Worm (Caenorhabditis elegans) whole organism, L2 larva: ENCODE measurements around the gene F53A9.9.

Source experiments
- C34F6.9 ChIP-seq: fragments of 150-350 bp; optimal IDR thresholded peaks from 2 replicates; lab custom pipeline; 2014; ENCODE audit warnings: missing biosample characterization, missing genetic modification characterization
- F13H6.1 ChIP-seq: sonication (generic microtip); optimal IDR thresholded peaks from 2 replicates; lab custom pipeline; 2016; ENCODE audit warnings: missing genetic modification characterization, missing compliant biosample characterization
- Y55F3AM.14 ChIP-seq: fragments of 200-800 bp; sonication (Bioruptor generic); optimal IDR thresholded peaks from 2 replicates; lab custom pipeline; 2018; ENCODE audit warnings: mild to moderate bottlenecking, missing genetic modification characterization, missing compliant biosample characterization
- ZK546.5 ChIP-seq: sonication (generic microtip); optimal IDR thresholded peaks from 2 replicates; lab custom pipeline; 2017; ENCODE audit warnings: missing biosample characterization, missing genetic modification characterization
- aly-2 ChIP-seq: fragments of 150-350 bp; optimal IDR thresholded peaks from 2 replicates; lab custom pipeline; 2014; ENCODE audit warnings: missing biosample characterization, missing genetic modification characterization
- blmp-1 ChIP-seq: sonication (generic microtip); optimal IDR thresholded peaks from 2 replicates; lab custom pipeline; 2017; ENCODE audit warnings: missing genetic modification characterization, mild to moderate bottlenecking, missing compliant biosample characterization, antibody characterized with exemption, moderate library complexity; ENCODE audit not compliant: insufficient read depth
- ceh-82 ChIP-seq: fragments of 150-350 bp; optimal IDR thresholded peaks from 2 replicates; lab custom pipeline; 2014; ENCODE audit warnings: missing biosample characterization, missing genetic modification characterization
- crh-2 ChIP-seq: sonication (generic microtip); optimal IDR thresholded peaks from 2 replicates; lab custom pipeline; 2017; ENCODE audit warnings: missing biosample characterization, missing genetic modification characterization
- dmd-4 ChIP-seq: sonication (generic microtip); optimal IDR thresholded peaks from 2 replicates; lab custom pipeline; 2017; ENCODE audit warnings: missing biosample characterization, missing genetic modification characterization
- egl-27 ChIP-seq: sonication (generic microtip); optimal IDR thresholded peaks from 3 replicates; lab custom pipeline; 2017; ENCODE audit warnings: missing biosample characterization, missing genetic modification reagents, missing genetic modification characterization
- elt-1 ChIP-seq: fragments of 150-350 bp; optimal IDR thresholded peaks from 2 replicates; lab custom pipeline; 2014; ENCODE audit warnings: missing biosample characterization, missing genetic modification characterization
- elt-3 ChIP-seq: sonication (generic microtip); optimal IDR thresholded peaks from 2 replicates; lab custom pipeline; 2017; ENCODE audit warnings: missing biosample characterization, missing genetic modification characterization
- fos-1 ChIP-seq: fragments of 150-350 bp; optimal IDR thresholded peaks from 2 replicates; lab custom pipeline; 2014; ENCODE audit warnings: missing biosample characterization, missing genetic modification characterization
- gmeb-1 ChIP-seq: fragments of 150-350 bp; optimal IDR thresholded peaks from 2 replicates; lab custom pipeline; 2014; ENCODE audit warnings: missing biosample characterization, missing genetic modification characterization
- lin-11 ChIP-seq: fragments of 150-350 bp; sonication (generic microtip); optimal IDR thresholded peaks from 2 replicates; lab custom pipeline; 2014; ENCODE audit warnings: missing biosample characterization, missing genetic modification characterization, inconsistent platforms, mixed read lengths
- lin-13 ChIP-seq: fragments of 150-350 bp; optimal IDR thresholded peaks from 2 replicates; lab custom pipeline; 2014; ENCODE audit warnings: missing biosample characterization, missing genetic modification reagents, missing genetic modification characterization
- lin-39 ChIP-seq: fragments of 150-350 bp; optimal IDR thresholded peaks from 2 replicates; lab custom pipeline; 2014; ENCODE audit warnings: missing biosample characterization, missing genetic modification reagents, missing genetic modification characterization
- lsy-2 ChIP-seq, 2 experiments: fragments of 150-350 bp in 1 of 2; sonication (generic microtip) in 1 of 2; optimal IDR thresholded peaks; 2 replicates each; lab custom pipeline; 2014 to 2017; ENCODE audit warnings: missing biosample characterization in 2 of 2, missing genetic modification characterization in 2 of 2
- mab-5 ChIP-seq: fragments of 150-350 bp; optimal IDR thresholded peaks from 2 replicates; lab custom pipeline; 2014; ENCODE audit warnings: missing biosample characterization, missing genetic modification characterization
- mbf-1 ChIP-seq: sonication (generic microtip); optimal IDR thresholded peaks from 2 replicates; lab custom pipeline; 2017; ENCODE audit warnings: missing biosample characterization, missing genetic modification characterization
- mdl-1 ChIP-seq, 2 experiments: fragments of 150-350 bp in 1 of 2; sonication (generic microtip) in 1 of 2; optimal IDR thresholded peaks; 2 replicates each; lab custom pipeline; 2017; ENCODE audit warnings: missing biosample characterization in 2 of 2, missing genetic modification characterization in 2 of 2
- nhr-10 ChIP-seq: sonication (generic microtip); optimal IDR thresholded peaks from 2 replicates; lab custom pipeline; 2017; ENCODE audit warnings: missing biosample characterization, missing genetic modification characterization
- nhr-11 ChIP-seq: fragments of 150-350 bp; optimal IDR thresholded peaks from 2 replicates; lab custom pipeline; 2014; ENCODE audit warnings: missing biosample characterization, missing genetic modification characterization
- nhr-129 ChIP-seq: fragments of 150-350 bp; optimal IDR thresholded peaks from 2 replicates; lab custom pipeline; 2014; ENCODE audit warnings: missing biosample characterization, missing genetic modification characterization
- nhr-21 ChIP-seq: fragments of 150-350 bp; optimal IDR thresholded peaks from 2 replicates; lab custom pipeline; 2014; ENCODE audit warnings: missing biosample characterization, missing genetic modification characterization
- nhr-23 ChIP-seq: fragments of 150-350 bp; optimal IDR thresholded peaks from 2 replicates; lab custom pipeline; 2014; ENCODE audit warnings: missing biosample characterization, missing genetic modification reagents, missing genetic modification characterization
- peb-1 ChIP-seq: fragments of 150-350 bp; optimal IDR thresholded peaks from 2 replicates; lab custom pipeline; 2014; ENCODE audit warnings: missing biosample characterization, missing genetic modification characterization
- sem-4 ChIP-seq: fragments of 150-350 bp; optimal IDR thresholded peaks from 2 replicates; lab custom pipeline; 2014; ENCODE audit warnings: missing biosample characterization, missing genetic modification reagents, missing genetic modification characterization
- sma-3 ChIP-seq: sonication (generic microtip); optimal IDR thresholded peaks from 2 replicates; lab custom pipeline; 2016; ENCODE audit warnings: missing genetic modification reagents, missing genetic modification characterization, missing compliant biosample characterization
- sma-9 ChIP-seq, 2 experiments: fragments of 150-350 bp in 1 of 2; sonication (generic microtip) in 1 of 2; optimal IDR thresholded peaks; 2 replicates each; lab custom pipeline; 2014 to 2016; ENCODE audit warnings: missing genetic modification characterization in 2 of 2, mild to moderate bottlenecking in 1 of 2, missing biosample characterization in 1 of 2, missing compliant biosample characterization in 1 of 2, missing genetic modification reagents in 1 of 2, moderate library complexity in 1 of 2
- snpc-4 ChIP-seq: fragments of 150-350 bp; optimal IDR thresholded peaks from 2 replicates; lab custom pipeline; 2014; ENCODE audit warnings: missing biosample characterization, missing genetic modification characterization
- unc-55 ChIP-seq: fragments of 150-350 bp; sonication (generic microtip); optimal IDR thresholded peaks from 3 replicates; lab custom pipeline; 2014; ENCODE audit warnings: missing biosample characterization, missing genetic modification reagents, missing genetic modification characterization
- ztf-1 ChIP-seq: fragments of 200-800 bp; sonication (Bioruptor generic); conservative IDR thresholded peaks from 2 replicates; pipeline ENCODE4 v1.3.6; 2022; ENCODE audit warnings: missing genetic modification characterization, missing compliant biosample characterization
- ztf-11 ChIP-seq: sonication (generic microtip); optimal IDR thresholded peaks from 2 replicates; lab custom pipeline; 2017; ENCODE audit warnings: missing biosample characterization, missing genetic modification characterization

The F53A9.9 gene

DNA sequence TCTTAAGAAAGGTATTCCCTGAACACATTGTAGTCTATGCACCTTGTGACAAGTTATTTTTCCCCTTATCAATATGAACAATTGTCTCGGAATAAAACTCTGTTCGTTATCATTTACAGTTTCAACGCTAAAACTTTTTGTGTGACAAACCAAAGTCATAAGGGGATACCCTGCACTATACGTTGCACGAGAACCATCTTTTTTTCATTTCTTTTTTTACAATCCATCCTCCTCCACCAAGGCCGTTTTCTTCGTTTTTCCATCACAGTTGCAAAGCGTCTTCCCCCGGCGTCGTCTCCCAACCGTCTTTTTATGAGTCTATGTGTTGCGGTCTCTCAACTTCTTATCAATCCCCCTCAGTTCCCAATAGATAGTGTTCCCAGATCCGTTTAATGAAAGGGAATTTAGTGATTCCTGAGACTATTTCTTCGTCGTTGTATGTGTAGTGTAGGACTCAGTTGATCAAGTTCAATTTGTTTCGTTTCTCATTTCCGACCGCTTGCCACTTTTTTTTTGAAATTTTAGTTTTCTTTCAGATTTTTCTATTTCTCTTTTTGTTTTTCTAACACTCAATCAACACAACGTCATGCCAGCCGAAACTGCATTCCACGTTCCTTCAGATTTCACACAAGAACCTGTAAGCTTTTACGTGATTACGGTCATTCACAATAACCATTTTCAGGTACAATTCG, 44.3 kb downstream of the F53A9.9 start (continued):
- TF ChIP-seq crh-2 (tag; lab: Kevin White, UChicago) (peak; percentile 58), ztf-1 (GFP tag; lab: Robert Waterston, UW) (no peak), egl-27 (no peak), ceh-82 (tag; lab: Kevin White, UChicago) (no peak), nhr-23 (tag; lab: Kevin White, UChicago) (no peak), lin-11 (tag; lab: Kevin White, UChicago) (no peak), mdl-1 (tag; optimal IDR thresholded peaks at IDR 0.05; lab: Kevin White, UChicago) (peak in 1 of 2 experiments; percentile 4), lin-39 (tag; lab: Kevin White, UChicago) (no peak), C34F6.9 (tag; lab: Kevin White, UChicago) (no peak), lsy-2 (tag; optimal IDR thresholded peaks at IDR 0.05; lab: Kevin White, UChicago) (no peak), mbf-1 (tag; lab: Kevin White, UChicago) (no peak), blmp-1 (tag; lab: Kevin White, UChicago) (peak; percentile 27)

DNA sequence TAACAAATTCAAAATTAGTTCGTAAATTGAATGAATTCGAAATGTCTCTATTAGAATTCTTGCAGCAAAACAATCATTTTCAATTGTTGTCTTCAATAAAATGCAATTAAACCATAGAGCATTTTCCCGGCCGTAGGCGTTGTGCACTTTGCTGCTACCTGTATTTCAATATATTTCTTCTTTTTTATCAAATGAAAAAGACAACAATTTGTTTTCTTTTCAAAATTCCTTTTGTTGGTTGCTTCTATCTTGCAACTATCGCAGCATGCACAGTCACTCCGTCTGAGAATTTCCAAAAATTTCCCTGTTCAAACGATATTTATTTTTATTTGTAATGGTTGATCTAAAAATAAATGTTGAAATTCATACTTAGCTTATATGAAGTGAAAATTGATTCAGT, 45.4 kb downstream of the F53A9.9 start:
- TF ChIP-seq lin-39 (tag; lab: Kevin White, UChicago) (no peak), unc-55 (GFP tag; lab: Kevin White, UChicago) (no peak), snpc-4 (tag; lab: Kevin White, UChicago) (no peak), Y55F3AM.14 (GFP tag; lab: Kevin White, UChicago) (no peak), elt-1 (tag; lab: Kevin White, UChicago) (no peak), mab-5 (tag; lab: Kevin White, UChicago) (no peak), blmp-1 (tag; lab: Kevin White, UChicago) (no peak), ztf-11 (no peak), nhr-23 (tag; lab: Kevin White, UChicago) (no peak), lin-13 (GFP tag; lab: Kevin White, UChicago) (no peak), nhr-10 (tag; lab: Kevin White, UChicago) (no peak), dmd-4 (tag; lab: Kevin White, UChicago) (no peak), aly-2 (tag; lab: Kevin White, UChicago) (no peak), fos-1 (tag; lab: Kevin White, UChicago) (no peak), peb-1 (tag; lab: Kevin White, UChicago) (no peak), mbf-1 (tag; lab: Kevin White, UChicago) (no peak), C34F6.9 (tag; lab: Kevin White, UChicago) (no peak), ztf-1 (GFP tag; lab: Robert Waterston, UW) (no peak), sma-3 (GFP tag; lab: Kevin White, UChicago) (no peak)

DNA sequence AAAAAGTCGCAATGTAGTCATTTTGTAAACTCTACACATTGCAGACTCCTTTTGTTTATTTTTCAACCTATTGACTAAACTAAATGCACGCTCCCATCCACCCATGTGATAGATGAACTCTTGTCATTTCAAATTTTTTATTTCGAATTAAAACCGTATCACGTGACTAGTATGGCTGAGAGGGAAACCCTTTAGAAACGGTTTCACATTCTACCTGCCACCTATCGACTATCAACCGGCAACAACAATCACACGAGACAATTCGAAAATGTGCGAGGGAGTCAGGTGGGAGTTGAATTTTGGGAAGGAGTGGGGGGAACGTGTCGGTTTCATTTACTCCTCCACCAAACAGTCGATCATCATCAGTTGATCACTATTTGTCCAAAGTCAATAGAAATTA, 46.0 kb downstream of the F53A9.9 start:
- TF ChIP-seq mdl-1 (tag; optimal IDR thresholded peaks at IDR 0.05; lab: Kevin White, UChicago): peak in 1 of 2 experiments; percentile 21
- no peak for TF ChIP-seq lin-13 (GFP tag; lab: Kevin White, UChicago)
- TF ChIP-seq crh-2 (tag; lab: Kevin White, UChicago): peak; percentile 78
- no peak for TF ChIP-seq nhr-21 (tag; lab: Kevin White, UChicago)
- no peak for TF ChIP-seq ZK546.5 (tag; lab: Kevin White, UChicago)
- TF ChIP-seq ztf-1 (GFP tag; lab: Robert Waterston, UW): no peak
- TF ChIP-seq ceh-82 (tag; lab: Kevin White, UChicago): no peak
- peak; percentile 6 for TF ChIP-seq F13H6.1 (tag; lab: Kevin White, UChicago)
- no peak for TF ChIP-seq lin-39 (tag; lab: Kevin White, UChicago)
- no peak for TF ChIP-seq egl-27
- TF ChIP-seq sem-4 (tag; lab: Kevin White, UChicago): no peak
- TF ChIP-seq fos-1 (tag; lab: Kevin White, UChicago): peak; percentile 27
- TF ChIP-seq unc-55 (GFP tag; lab: Kevin White, UChicago): no peak
- TF ChIP-seq elt-3 (tag; lab: Kevin White, UChicago): no peak
- peak; percentile 67 for TF ChIP-seq nhr-129 (tag; lab: Kevin White, UChicago)
- TF ChIP-seq gmeb-1 (tag; lab: Kevin White, UChicago): peak; percentile 54
- TF ChIP-seq sma-3 (GFP tag; lab: Kevin White, UChicago): peak; percentile 75
- TF ChIP-seq nhr-11: no peak
- TF ChIP-seq peb-1 (tag; lab: Kevin White, UChicago): no peak
- peak; percentile 17 for TF ChIP-seq C34F6.9 (tag; lab: Kevin White, UChicago)
- peak; percentile 93 for TF ChIP-seq sma-9 (GFP tag; optimal IDR thresholded peaks at IDR 0.05; lab: Kevin White, UChicago)
- no peak for TF ChIP-seq sma-9 (tag; optimal IDR thresholded peaks at IDR 0.05; lab: Kevin White, UChicago)
- TF ChIP-seq elt-1 (tag; lab: Kevin White, UChicago): no peak
- no peak for TF ChIP-seq blmp-1 (tag; lab: Kevin White, UChicago)
